Worm (Caenorhabditis elegans): ENCODE data around the gene C49A9.3.

Gene C49A9.3

ce11 chrIV:6266499-6266898 is 44.6 kb downstream of the C49A9.3 start, which contains the start of gene srv-29:
Gene srv-29, minus strand, starts transcription at chrIV:6266599.
- TF ChIP-seq unc-62 (GFP tag; optimal IDR thresholded peaks at IDR 0.05) (no peak), nhr-12 (tag; optimal IDR thresholded peaks at IDR 0.05) (no peak), snpc-4 (tag; optimal IDR thresholded peaks at IDR 0.05) (no peak), mdl-1 (tag; optimal IDR thresholded peaks at IDR 0.05) (no peak), mbf-1 (tag; optimal IDR thresholded peaks at IDR 0.05) (no peak), sma-9 (GFP tag; optimal IDR thresholded peaks at IDR 0.05) (no peak), sma-9 (tag; optimal IDR thresholded peaks at IDR 0.05) (no peak), ceh-16 (tag; optimal IDR thresholded peaks at IDR 0.05) (no peak), nhr-11 (tag; optimal IDR thresholded peaks at IDR 0.05) (no peak), aly-2 (tag; optimal IDR thresholded peaks at IDR 0.05) (no peak), Y55F3AM.14 (GFP tag; optimal IDR thresholded peaks at IDR 0.05) (no peak), zag-1 (tag; optimal IDR thresholded peaks at IDR 0.05) (no peak), F13H6.1 (tag; optimal IDR thresholded peaks at IDR 0.05) (no peak), alr-1 (tag; optimal IDR thresholded peaks at IDR 0.05) (no peak), blmp-1 (tag; optimal IDR thresholded peaks at IDR 0.05; ENCODE audit: insufficient read depth) (no peak), lin-13 (GFP tag; optimal IDR thresholded peaks at IDR 0.05) (no peak), nhr-6 (tag; optimal IDR thresholded peaks at IDR 0.05) (no peak)

DNA sequence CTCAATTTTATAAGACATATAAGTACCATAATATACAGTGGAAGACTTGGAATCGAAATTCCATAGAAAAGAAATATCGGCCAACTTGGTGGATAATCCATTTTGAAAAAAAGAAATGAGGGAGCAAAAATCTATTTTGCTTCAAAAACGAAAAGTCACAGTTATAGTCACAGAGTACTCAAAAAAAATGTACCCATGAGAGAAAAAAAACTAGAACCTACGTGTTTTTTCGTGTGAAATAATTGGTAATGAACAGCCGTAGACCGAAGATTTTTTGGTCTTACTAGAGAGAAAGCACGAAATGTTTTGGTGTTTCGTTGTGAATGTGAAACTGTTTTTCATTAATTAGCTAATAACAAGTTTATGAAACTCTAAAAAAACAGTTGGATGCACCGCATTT is 47.5 kb downstream of the C49A9.3 start, which contains the start of gene srv-30:
TSS of gene srv-30 (minus strand) at position 101 of the 400 bp plus-strand sequence.
- no peak for TF ChIP-seq unc-55 (GFP tag; optimal IDR thresholded peaks at IDR 0.05)
- TF ChIP-seq nhr-10 (tag; optimal IDR thresholded peaks at IDR 0.05) = no peak
- no peak for TF ChIP-seq elt-1 (tag; optimal IDR thresholded peaks at IDR 0.05)
- TF ChIP-seq peb-1 (tag; optimal IDR thresholded peaks at IDR 0.05) = no peak
- no peak for TF ChIP-seq ceh-16 (tag; optimal IDR thresholded peaks at IDR 0.05)
- no peak for TF ChIP-seq snpc-4 (tag; optimal IDR thresholded peaks at IDR 0.05)
- no peak for TF ChIP-seq egl-27 (tag; optimal IDR thresholded peaks at IDR 0.05)
- TF ChIP-seq unc-62 (GFP tag; optimal IDR thresholded peaks at IDR 0.05) = no peak
- TF ChIP-seq mbf-1 (tag; optimal IDR thresholded peaks at IDR 0.05) = no peak
- no peak for TF ChIP-seq nhr-77 (tag; optimal IDR thresholded peaks at IDR 0.05)
- no peak for TF ChIP-seq skn-1 (tag; optimal IDR thresholded peaks at IDR 0.05)
- no peak for TF ChIP-seq mab-5 (tag; optimal IDR thresholded peaks at IDR 0.05)
- TF ChIP-seq sma-3 (GFP tag; optimal IDR thresholded peaks at IDR 0.05) = no peak
- TF ChIP-seq aly-2 (tag; optimal IDR thresholded peaks at IDR 0.05) = no peak

DNA sequence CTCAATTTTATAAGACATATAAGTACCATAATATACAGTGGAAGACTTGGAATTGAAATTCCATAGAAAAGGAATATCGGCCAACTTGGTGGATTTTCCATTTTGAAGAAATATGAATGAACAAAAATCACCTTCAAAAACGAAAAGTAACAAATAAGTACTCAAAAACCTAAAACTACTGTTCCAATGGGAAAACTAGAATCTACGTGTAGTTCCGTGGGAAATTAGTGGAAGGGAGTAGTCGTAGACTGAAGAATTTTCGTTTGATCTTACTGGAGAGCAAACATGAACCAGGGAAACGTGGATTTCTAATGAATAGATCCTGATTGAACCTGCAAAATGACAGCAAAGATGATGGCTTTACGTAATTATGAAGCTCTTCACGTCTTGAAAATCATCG is 50.0 kb downstream of the C49A9.3 start, which contains the start of gene srv-31:
TSS of gene srv-31 (minus strand) at position 101 of the 400 bp plus-strand sequence.
- TF ChIP-seq alr-1 (tag; optimal IDR thresholded peaks at IDR 0.05) = no peak
